Fruit fly (Drosophila melanogaster) whole organism, embryonic: Measurements from ENCODE around the gene CG46465.

Experiments used
- ATbp ChIP-seq: fragments of 200-800 bp; sonication (Bioruptor generic); optimal IDR thresholded peaks from 2 replicates; lab custom pipeline; 2017; ENCODE audit warnings: missing biosample characterization, mild to moderate bottlenecking, missing genetic modification characterization, missing genetic modification reagents
- Adf1 ChIP-seq: fragments of 200-800 bp; sonication (Bioruptor generic); IDR thresholded peaks from 2 replicates; pipeline ENCODE4 v1.3.6; 2022; ENCODE audit warnings: missing biosample characterization, missing genetic modification characterization
- Atf3 ChIP-seq: fragments of 200-800 bp; sonication (Bioruptor generic); optimal IDR thresholded peaks from 3 replicates; lab custom pipeline; 2016; ENCODE audit warnings: missing biosample characterization, missing genetic modification characterization
- BtbVII ChIP-seq: fragments of 200-800 bp; sonication (Bioruptor generic); optimal IDR thresholded peaks from 3 replicates; lab custom pipeline; 2017; ENCODE audit warnings: missing biosample characterization, mild to moderate bottlenecking, missing genetic modification characterization
- CG14860 ChIP-seq: fragments of 200-800 bp; sonication (Bioruptor generic); IDR thresholded peaks from 3 replicates; pipeline ENCODE4 v1.3.6; 2022; ENCODE audit warnings: missing biosample characterization, missing genetic modification characterization; ENCODE audit not compliant: partially characterized antibody
- CG17328 ChIP-seq: fragments of 200-800 bp; sonication (Bioruptor generic); IDR thresholded peaks from 2 replicates; pipeline ENCODE4 v1.3.6; 2022; ENCODE audit warnings: missing biosample characterization, missing genetic modification characterization
- CG2120 ChIP-seq: fragments of 200-800 bp; sonication (Bioruptor generic); optimal IDR thresholded peaks from 3 replicates; lab custom pipeline; 2016; ENCODE audit warnings: missing biosample characterization, missing genetic modification characterization
- CG2202 ChIP-seq: fragments of 200-800 bp; sonication (Bioruptor generic); optimal IDR thresholded peaks from 2 replicates; lab custom pipeline; 2018; ENCODE audit warnings: missing biosample characterization, mild to moderate bottlenecking, missing genetic modification characterization
- CG2678 ChIP-seq: fragments of 200-800 bp; sonication (Bioruptor generic); optimal IDR thresholded peaks from 3 replicates; lab custom pipeline; 2019; ENCODE audit warnings: missing biosample characterization, mild to moderate bottlenecking, missing genetic modification characterization, moderate library complexity
- CG30020 ChIP-seq: fragments of 200-800 bp; optimal IDR thresholded peaks from 2 replicates; lab custom pipeline; 2019; ENCODE audit warnings: missing biosample characterization, mild to moderate bottlenecking, missing genetic modification characterization, moderate library complexity
- CG42726 ChIP-seq: fragments of 200-800 bp; sonication (Bioruptor generic); IDR thresholded peaks from 2 replicates; pipeline ENCODE4 v1.3.6; 2022; ENCODE audit warnings: missing biosample characterization, missing genetic modification characterization; ENCODE audit not compliant: partially characterized antibody
- CG6175 ChIP-seq: fragments of 200-800 bp; sonication (Bioruptor generic); IDR thresholded peaks from 3 replicates; pipeline ENCODE4 v1.3.6; 2022; ENCODE audit warnings: missing biosample characterization, missing genetic modification characterization
- CG7928 ChIP-seq: fragments of 200-800 bp; sonication (Bioruptor generic); optimal IDR thresholded peaks from 2 replicates; lab custom pipeline; 2017; ENCODE audit warnings: missing biosample characterization, mild to moderate bottlenecking, missing genetic modification characterization
- CG8089 ChIP-seq: fragments of 200-800 bp; sonication (Bioruptor generic); optimal IDR thresholded peaks from 3 replicates; lab custom pipeline; 2016; ENCODE audit warnings: missing biosample characterization, missing genetic modification characterization
- CG8281 ChIP-seq: fragments of 200-800 bp; sonication (Bioruptor generic); optimal IDR thresholded peaks from 2 replicates; lab custom pipeline; 2018; ENCODE audit warnings: missing biosample characterization, mild to moderate bottlenecking, missing genetic modification characterization, moderate library complexity
- CG8359 ChIP-seq: fragments of 200-800 bp; sonication (Bioruptor generic); optimal IDR thresholded peaks from 2 replicates; lab custom pipeline; 2017; ENCODE audit warnings: missing biosample characterization, mild to moderate bottlenecking, missing genetic modification characterization, borderline replicate concordance
- CG8944 ChIP-seq: fragments of 200-800 bp; sonication (Bioruptor generic); optimal IDR thresholded peaks from 3 replicates; lab custom pipeline; 2016; ENCODE audit warnings: missing biosample characterization, missing genetic modification characterization
- CG9215 ChIP-seq: fragments of 200-800 bp; sonication (Bioruptor generic); IDR thresholded peaks from 2 replicates; pipeline ENCODE4 v1.3.6; 2022; ENCODE audit warnings: missing biosample characterization, missing genetic modification characterization
- CG9609 ChIP-seq: fragments of 200-800 bp; sonication (Bioruptor generic); optimal IDR thresholded peaks from 3 replicates; lab custom pipeline; 2016; ENCODE audit warnings: missing biosample characterization, missing genetic modification characterization
- Camta ChIP-seq: fragments of 200-800 bp; sonication (Bioruptor generic); optimal IDR thresholded peaks from 2 replicates; lab custom pipeline; 2016; ENCODE audit warnings: missing biosample characterization, missing genetic modification characterization
- Dbx ChIP-seq: fragments of 200-800 bp; sonication (Bioruptor generic); IDR thresholded peaks from 3 replicates; pipeline ENCODE4 v1.3.6; 2022; ENCODE audit warnings: missing biosample characterization, missing genetic modification characterization
- Dfd ChIP-seq, 2 experiments: fragments of >200 bp; optimal IDR thresholded peaks; 2 replicates each; lab custom pipeline; 2017; ENCODE audit warnings: missing biosample characterization in 2 of 2, missing genetic modification characterization in 2 of 2
- Dip2 ChIP-seq: fragments of 200-800 bp; sonication (Bioruptor generic); IDR thresholded peaks from 2 replicates; pipeline ENCODE4 v1.3.6; 2022; ENCODE audit warnings: missing biosample characterization, missing genetic modification characterization
- H2.0 ChIP-seq: fragments of 200-800 bp; sonication (Bioruptor generic); IDR thresholded peaks from 2 replicates; pipeline ENCODE4 v1.3.6; 2022; ENCODE audit warnings: missing biosample characterization, missing genetic modification characterization
- Hr51 ChIP-seq, 2 experiments: fragments of 200-800 bp; sonication (Bioruptor generic); optimal IDR thresholded peaks; 2 replicates in 1 of 2; 3 replicates in 1 of 2; lab custom pipeline; 2016 to 2018; ENCODE audit warnings: missing biosample characterization in 2 of 2, missing genetic modification characterization in 2 of 2, mild to moderate bottlenecking in 1 of 2, moderate library complexity in 1 of 2
- Hr78 ChIP-seq, 2 experiments: fragments of 200-800 bp in 1 of 2; fragments of >200 bp in 1 of 2; sonication (Bioruptor generic) in 1 of 2; optimal IDR thresholded peaks; 2 replicates each; lab custom pipeline; 2017 to 2019; ENCODE audit warnings: missing biosample characterization in 2 of 2, missing genetic modification characterization in 2 of 2, mild to moderate bottlenecking in 1 of 2, moderate library complexity in 1 of 2
- Meics ChIP-seq: fragments of 200-800 bp; sonication (Bioruptor generic); optimal IDR thresholded peaks from 2 replicates; lab custom pipeline; 2017; ENCODE audit warnings: missing biosample characterization, mild to moderate bottlenecking, missing genetic modification characterization
- PHDP ChIP-seq: fragments of 200-800 bp; sonication (Bioruptor generic); optimal IDR thresholded peaks from 3 replicates; lab custom pipeline; 2018; ENCODE audit warnings: missing biosample characterization, mild to moderate bottlenecking, missing genetic modification characterization, moderate library complexity
- Ptx1 ChIP-seq: fragments of 200-800 bp; sonication (Bioruptor generic); IDR thresholded peaks from 2 replicates; pipeline ENCODE4 v1.3.6; 2022; ENCODE audit warnings: missing biosample characterization, missing genetic modification characterization
- TFAM ChIP-seq: fragments of 200-800 bp; sonication (Bioruptor generic); optimal IDR thresholded peaks from 2 replicates; lab custom pipeline; 2017; ENCODE audit warnings: missing biosample characterization, missing genetic modification characterization, inconsistent platforms
- Xrp1 ChIP-seq: fragments of 200-800 bp; sonication (Bioruptor generic); IDR thresholded peaks from 2 replicates; pipeline ENCODE4 v1.3.6; 2022; ENCODE audit warnings: missing biosample characterization, missing genetic modification characterization
- ash1 ChIP-seq: fragments of 200-800 bp; sonication (Bioruptor generic); optimal IDR thresholded peaks from 2 replicates; lab custom pipeline; 2018; ENCODE audit warnings: missing biosample characterization, mild to moderate bottlenecking, missing genetic modification characterization
- br ChIP-seq: fragments of >200 bp; optimal IDR thresholded peaks from 2 replicates; lab custom pipeline; 2017
- cg ChIP-seq: fragments of 200-800 bp; sonication (Bioruptor generic); optimal IDR thresholded peaks from 3 replicates; lab custom pipeline; 2019; ENCODE audit warnings: missing biosample characterization, mild to moderate bottlenecking, missing genetic modification characterization, moderate library complexity
- da ChIP-seq: fragments of 200-800 bp; sonication (Bioruptor generic); optimal IDR thresholded peaks from 2 replicates; lab custom pipeline; 2016; ENCODE audit warnings: missing biosample characterization, missing genetic modification characterization
- ham ChIP-seq: fragments of 200-800 bp; sonication (Bioruptor generic); IDR thresholded peaks from 2 replicates; pipeline ENCODE4 v1.3.6; 2022; ENCODE audit warnings: missing biosample characterization, missing genetic modification characterization
- hb ChIP-seq: fragments of 200-800 bp; sonication (Bioruptor generic); IDR thresholded peaks from 3 replicates; pipeline ENCODE4 v1.3.6; 2022; ENCODE audit warnings: missing biosample characterization, missing genetic modification characterization; ENCODE audit not compliant: partially characterized antibody
- kni ChIP-seq: fragments of 200-800 bp; sonication (Bioruptor generic); optimal IDR thresholded peaks from 3 replicates; lab custom pipeline; 2017; ENCODE audit warnings: mild to moderate bottlenecking, missing biosample characterization, missing genetic modification reagents, missing genetic modification characterization
- lbe ChIP-seq: fragments of 200-800 bp; sonication (Bioruptor generic); optimal IDR thresholded peaks from 2 replicates; lab custom pipeline; 2016; ENCODE audit warnings: missing biosample characterization, mild to moderate bottlenecking, missing genetic modification characterization
- pb ChIP-seq: fragments of 200-800 bp; sonication (Bioruptor generic); optimal IDR thresholded peaks from 3 replicates; lab custom pipeline; 2016; ENCODE audit warnings: missing biosample characterization, missing genetic modification characterization
- pros ChIP-seq: fragments of 200-800 bp; sonication (Bioruptor generic); optimal IDR thresholded peaks from 3 replicates; lab custom pipeline; 2019; ENCODE audit warnings: missing biosample characterization, mild to moderate bottlenecking, missing genetic modification characterization, moderate library complexity
- ranshi ChIP-seq: fragments of 200-800 bp; sonication (Bioruptor generic); IDR thresholded peaks from 2 replicates; pipeline ENCODE4 v1.3.6; 2022; ENCODE audit warnings: missing biosample characterization, missing genetic modification characterization
- repo ChIP-seq: fragments of 200-800 bp; sonication (Bioruptor generic); optimal IDR thresholded peaks from 2 replicates; lab custom pipeline; 2016; ENCODE audit warnings: missing biosample characterization, missing genetic modification characterization
- ro ChIP-seq: fragments of 200-800 bp; sonication (Bioruptor generic); IDR thresholded peaks from 2 replicates; pipeline ENCODE4 v1.3.6; 2022; ENCODE audit warnings: missing biosample characterization, missing genetic modification characterization
- scrt ChIP-seq: fragments of 200-800 bp; sonication (Bioruptor generic); optimal IDR thresholded peaks from 2 replicates; lab custom pipeline; 2018; ENCODE audit warnings: missing biosample characterization, mild to moderate bottlenecking, missing genetic modification characterization, moderate library complexity
- shn ChIP-seq: fragments of 200-800 bp; sonication (Bioruptor generic); optimal IDR thresholded peaks from 3 replicates; lab custom pipeline; 2016; ENCODE audit warnings: missing biosample characterization, missing genetic modification characterization
- slou ChIP-seq: fragments of 200-800 bp; sonication (Bioruptor generic); optimal IDR thresholded peaks from 3 replicates; lab custom pipeline; 2016; ENCODE audit warnings: missing biosample characterization, missing genetic modification characterization
- tap ChIP-seq: fragments of 200-800 bp; optimal IDR thresholded peaks from 3 replicates; lab custom pipeline; 2019; ENCODE audit warnings: missing biosample characterization, mild to moderate bottlenecking, missing genetic modification characterization, moderate library complexity
- wek ChIP-seq: fragments of 200-800 bp; sonication (Bioruptor generic); optimal IDR thresholded peaks from 3 replicates; lab custom pipeline; 2018; ENCODE audit warnings: missing biosample characterization, mild to moderate bottlenecking, missing genetic modification characterization, moderate library complexity

Gene CG46465

dm6 chr2L:19023972-19024743 lies 31.9 kb downstream of the CG46465 start (continued):
- TF ChIP-seq da (GFP tag; lab: Kevin White, UChicago) (no peak), ranshi (GFP tag; lab: Robert Waterston, UW) (0 out of 2 replicates have a peak, but pooled peaks have one; percentile 6), pb (GFP tag; lab: Kevin White, UChicago) (no peak), CG2120 (GFP tag; lab: Kevin White, UChicago) (peak; percentile 75), CG8359 (GFP tag; lab: Kevin White, UChicago) (peak; percentile 13), Dfd (GFP tag; optimal IDR thresholded peaks at IDR 0.05; lab: Kevin White, UChicago) (no peak), CG2678 (tag; lab: Kevin White, UChicago) (peak; percentile 92), Xrp1 (peak; percentile 23; the same call in 1 of the 2 replicates), CG9609 (GFP tag; lab: Kevin White, UChicago) (no peak), ash1 (no peak), slou (GFP tag; lab: Kevin White, UChicago) (peak; percentile 56), Atf3 (GFP tag; lab: Kevin White, UChicago) (no peak), ham (GFP tag; lab: Robert Waterston, UW) (no peak), PHDP (peak; percentile 79), H2.0 (GFP tag; lab: Robert Waterston, UW) (peak; percentile 29; the same call in 1 of the 2 replicates), Ptx1 (GFP tag; lab: Robert Waterston, UW) (peak; percentile 68), CG2202 (tag; lab: Kevin White, UChicago) (no peak), Dip2 (no peak), wek (no peak), CG9215 (GFP tag; lab: Robert Waterston, UW) (peak; percentile 46; the same call in 1 of the 2 replicates), cg (GFP tag; lab: Kevin White, UChicago) (no peak), CG17328 (GFP tag; lab: Robert Waterston, UW) (no peak; the same call in 1 of the 2 replicates), CG6175 (GFP tag; lab: Robert Waterston, UW) (no peak), shn (no peak), lbe (GFP tag; lab: Kevin White, UChicago) (no peak), ro (GFP tag; lab: Robert Waterston, UW) (no peak), tap (tag; lab: Kevin White, UChicago) (peak; percentile 74), CG42726 (GFP tag; lab: Robert Waterston, UW) (no peak), Adf1 (GFP tag; lab: Robert Waterston, UW) (peak; percentile 53; the same call in 1 of the 2 replicates), CG14860 (GFP tag; lab: Robert Waterston, UW) (no peak), Meics (GFP tag; lab: Kevin White, UChicago) (peak; percentile 86), Hr78 (GFP tag; optimal IDR thresholded peaks at IDR 0.05; lab: Kevin White, UChicago) (peak in 1 of 2 experiments; percentile 21), CG7928 (peak; percentile 27), hb (GFP tag; lab: Robert Waterston, UW) (no peak), kni (GFP tag; lab: Kevin White, UChicago) (no peak), Hr51 (GFP tag; optimal IDR thresholded peaks at IDR 0.05; lab: Kevin White, UChicago) (peak in 1 of 2 experiments; percentile 86), ATbp (GFP tag; lab: Kevin White, UChicago) (peak; percentile 53), scrt (GFP tag; lab: Kevin White, UChicago) (peak; percentile 70), repo (GFP tag; lab: Kevin White, UChicago) (no peak), CG8089 (GFP tag; lab: Kevin White, UChicago) (no peak), br (lab: Kevin White, UChicago) (no peak), Camta (peak; percentile 23), TFAM (GFP tag; lab: Kevin White, UChicago) (no peak), BtbVII (GFP tag; lab: Kevin White, UChicago) (peak; percentile 76), CG30020 (tag; lab: Kevin White, UChicago) (peak; percentile 10), Dbx (GFP tag; lab: Robert Waterston, UW) (peak; percentile 45; the same call in 1 of the 3 replicates), CG8944 (GFP tag; lab: Kevin White, UChicago) (no peak), pros (GFP tag; lab: Kevin White, UChicago) (no peak), CG8281 (tag; lab: Kevin White, UChicago) (peak; percentile 19)
